Fruit fly (Drosophila melanogaster) whole organism, adult: ENCODE data around the gene CG31174.

Experiments
- CG11617 ChIP-seq: fragments of 200-800 bp; sonication (Bioruptor generic); optimal IDR thresholded peaks from 2 replicates; lab custom pipeline; 2017; ENCODE audit warnings: mild to moderate bottlenecking, missing biosample characterization, missing genetic modification reagents, missing genetic modification characterization
- CG12768 ChIP-seq: fragments of 200-800 bp; sonication (Bioruptor generic); optimal IDR thresholded peaks from 2 replicates; lab custom pipeline; 2017; ENCODE audit warnings: missing biosample characterization, missing genetic modification characterization, mild to moderate bottlenecking, moderate library complexity, missing genetic modification reagents
- CG14711 ChIP-seq: fragments of 200-800 bp; sonication (Bioruptor generic); optimal IDR thresholded peaks from 2 replicates; lab custom pipeline; 2018; ENCODE audit warnings: missing biosample characterization, mild to moderate bottlenecking, missing genetic modification characterization, moderate library complexity
- CG1620 ChIP-seq: fragments of 200-800 bp; sonication (Bioruptor generic); optimal IDR thresholded peaks from 2 replicates; lab custom pipeline; 2016; ENCODE audit warnings: missing biosample characterization, missing genetic modification characterization
- CG33017 ChIP-seq: fragments of 200-800 bp; sonication (Bioruptor generic); optimal IDR thresholded peaks from 2 replicates; lab custom pipeline; 2018; ENCODE audit warnings: missing biosample characterization, mild to moderate bottlenecking, missing genetic modification characterization, moderate library complexity
- CG5204 ChIP-seq: fragments of 200-800 bp; sonication (Bioruptor generic); optimal IDR thresholded peaks from 2 replicates; lab custom pipeline; 2016; ENCODE audit warnings: missing biosample characterization, missing genetic modification characterization
- CG7045 ChIP-seq: fragments of 200-800 bp; sonication (Bioruptor generic); optimal IDR thresholded peaks from 2 replicates; lab custom pipeline; 2017; ENCODE audit warnings: missing biosample characterization, mild to moderate bottlenecking, missing genetic modification characterization
- CG7101 ChIP-seq: fragments of 200-800 bp; sonication (Bioruptor generic); optimal IDR thresholded peaks from 2 replicates; lab custom pipeline; 2018; ENCODE audit warnings: missing biosample characterization, mild to moderate bottlenecking, missing genetic modification characterization, moderate library complexity
- Clk ChIP-seq: fragments of 200-800 bp; sonication (Bioruptor generic); optimal IDR thresholded peaks from 2 replicates; lab custom pipeline; 2017; ENCODE audit warnings: missing biosample characterization, missing genetic modification characterization
- Crg-1 ChIP-seq: fragments of 200-800 bp; sonication (Bioruptor generic); optimal IDR thresholded peaks from 2 replicates; lab custom pipeline; 2016; ENCODE audit warnings: missing biosample characterization, missing genetic modification characterization
- Hr96 ChIP-seq: fragments of 200-800 bp; sonication (Bioruptor generic); optimal IDR thresholded peaks from 2 replicates; lab custom pipeline; 2016; ENCODE audit warnings: missing biosample characterization, missing genetic modification characterization
- Mnt ChIP-seq: fragments of 200-800 bp; sonication (Bioruptor generic); optimal IDR thresholded peaks from 2 replicates; lab custom pipeline; 2016; ENCODE audit warnings: missing biosample characterization, mild to moderate bottlenecking, missing genetic modification characterization
- bab1 ChIP-seq: fragments of 200-800 bp; sonication (Bioruptor generic); optimal IDR thresholded peaks from 3 replicates; lab custom pipeline; 2019; ENCODE audit warnings: missing biosample characterization, mild to moderate bottlenecking, missing genetic modification characterization, moderate library complexity
- cic ChIP-seq: fragments of 200-800 bp; sonication (Bioruptor generic); optimal IDR thresholded peaks from 2 replicates; lab custom pipeline; 2017; ENCODE audit warnings: missing biosample characterization, mild to moderate bottlenecking, missing genetic modification characterization, moderate library complexity
- cnc ChIP-seq, 2 experiments: fragments of >200 bp; optimal IDR thresholded peaks; 2 replicates each; lab custom pipeline; 2017
- kay ChIP-seq: fragments of 200-800 bp; sonication (Bioruptor generic); peaks from one replicate; lab custom pipeline; 2016; ENCODE audit warnings: missing biosample characterization, missing genetic modification characterization, borderline replicate concordance
- ovo ChIP-seq: fragments of 200-800 bp; sonication (Bioruptor generic); optimal IDR thresholded peaks from 2 replicates; lab custom pipeline; 2016; ENCODE audit warnings: missing biosample characterization, missing genetic modification characterization
- pad ChIP-seq: fragments of 200-800 bp; sonication (Bioruptor generic); optimal IDR thresholded peaks from 3 replicates; lab custom pipeline; 2017; ENCODE audit warnings: missing biosample characterization, missing genetic modification characterization, mild to moderate bottlenecking, moderate library complexity, missing genetic modification reagents
- tj ChIP-seq: fragments of 200-800 bp; sonication (Bioruptor generic); optimal IDR thresholded peaks from 3 replicates; lab custom pipeline; 2017; ENCODE audit warnings: missing biosample characterization, mild to moderate bottlenecking, missing genetic modification characterization, moderate library complexity
- toe ChIP-seq: fragments of 200-800 bp; sonication (Bioruptor generic); optimal IDR thresholded peaks from 2 replicates; lab custom pipeline; 2016; ENCODE audit warnings: missing biosample characterization, missing genetic modification characterization

The CG31174 gene

dm6 chr3R:21829487-21829957 is 39.8 kb downstream of the CG31174 start:
- TF ChIP-seq toe (GFP tag; lab: Kevin White, UChicago) = no peak
- peak; percentile 67 for TF ChIP-seq tj (GFP tag; lab: Kevin White, UChicago)
- TF ChIP-seq CG33017 (tag; lab: Kevin White, UChicago) = no peak
- TF ChIP-seq pad = peak; percentile 47
- TF ChIP-seq bab1 (GFP tag; lab: Kevin White, UChicago) = no peak

dm6 chr3R:21828785-21829486 is 40.4 kb downstream of the CG31174 start:
- TF ChIP-seq bab1 (GFP tag; lab: Kevin White, UChicago) = no peak
- TF ChIP-seq cnc (optimal IDR thresholded peaks at IDR 0.05; lab: Kevin White, UChicago) = no peak
- no peak for TF ChIP-seq cic (GFP tag; lab: Kevin White, UChicago)
- TF ChIP-seq Mnt (GFP tag; lab: Kevin White, UChicago) = no peak
- no peak for TF ChIP-seq Hr96 (GFP tag; lab: Kevin White, UChicago)
- TF ChIP-seq CG7045 (GFP tag; lab: Kevin White, UChicago) = no peak
- no peak for TF ChIP-seq kay
- no peak for TF ChIP-seq CG11617 (GFP tag; lab: Kevin White, UChicago)
- no peak for TF ChIP-seq Crg-1 (GFP tag; lab: Kevin White, UChicago)
- TF ChIP-seq Clk (GFP tag; lab: Kevin White, UChicago) = no peak
- no peak for TF ChIP-seq tj (GFP tag; lab: Kevin White, UChicago)
- TF ChIP-seq CG7101 = no peak
- TF ChIP-seq CG1620 (GFP tag; lab: Kevin White, UChicago) = no peak
- no peak for TF ChIP-seq CG5204 (GFP tag; lab: Kevin White, UChicago)
- no peak for TF ChIP-seq ovo (GFP tag; lab: Kevin White, UChicago)
- no peak for TF ChIP-seq CG33017 (tag; lab: Kevin White, UChicago)
- TF ChIP-seq toe (GFP tag; lab: Kevin White, UChicago) = no peak

dm6 chr3R:21828040-21828526 is 41.2 kb downstream of the CG31174 start:
- no peak for TF ChIP-seq CG7045 (GFP tag; lab: Kevin White, UChicago)
- no peak for TF ChIP-seq Clk (GFP tag; lab: Kevin White, UChicago)
- no peak for TF ChIP-seq cnc (optimal IDR thresholded peaks at IDR 0.05; lab: Kevin White, UChicago)
- TF ChIP-seq CG14711 (tag; lab: Kevin White, UChicago) = no peak
- TF ChIP-seq CG11617 (GFP tag; lab: Kevin White, UChicago) = no peak
- no peak for TF ChIP-seq CG5204 (GFP tag; lab: Kevin White, UChicago)
- no peak for TF ChIP-seq toe (GFP tag; lab: Kevin White, UChicago)
- no peak for TF ChIP-seq Mnt (GFP tag; lab: Kevin White, UChicago)
- TF ChIP-seq Crg-1 (GFP tag; lab: Kevin White, UChicago) = no peak
- no peak for TF ChIP-seq kay
- TF ChIP-seq cic (GFP tag; lab: Kevin White, UChicago) = no peak
- no peak for TF ChIP-seq CG33017 (tag; lab: Kevin White, UChicago)
- TF ChIP-seq tj (GFP tag; lab: Kevin White, UChicago) = no peak
- no peak for TF ChIP-seq CG7101
- TF ChIP-seq pad = no peak
- no peak for TF ChIP-seq CG12768
- TF ChIP-seq ovo (GFP tag; lab: Kevin White, UChicago) = no peak
- TF ChIP-seq CG1620 (GFP tag; lab: Kevin White, UChicago) = no peak
- no peak for TF ChIP-seq Hr96 (GFP tag; lab: Kevin White, UChicago)
- no peak for TF ChIP-seq bab1 (GFP tag; lab: Kevin White, UChicago)

DNA sequence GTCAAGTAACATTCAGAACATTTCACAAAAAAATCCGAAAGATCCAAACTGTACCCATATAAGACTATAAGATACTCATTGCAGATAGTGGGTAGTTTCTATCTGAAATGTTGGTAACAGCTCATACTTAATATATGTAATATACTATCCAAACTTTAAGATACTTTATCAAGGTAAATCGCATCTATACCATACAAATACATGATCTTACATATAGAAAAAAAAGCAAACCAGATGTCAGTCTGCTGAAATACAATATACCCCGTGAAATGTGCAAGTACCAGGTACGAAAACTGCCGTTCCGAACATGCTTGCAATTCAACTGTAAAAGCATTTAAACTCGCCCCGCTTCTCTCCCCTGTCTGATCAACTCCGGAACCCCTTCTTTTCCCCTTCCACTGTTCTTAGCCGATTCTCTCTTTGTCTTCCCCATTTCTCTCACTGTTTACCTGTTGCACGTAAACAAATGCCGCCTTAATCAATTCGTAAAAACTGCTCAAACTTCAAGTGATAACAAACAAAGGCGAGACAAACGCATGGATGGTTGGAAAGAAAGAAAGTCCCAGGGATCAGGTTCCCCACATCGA is 41.8 kb downstream of the CG31174 start:
- peak; percentile 55 for TF ChIP-seq pad
- no peak for TF ChIP-seq CG5204 (GFP tag; lab: Kevin White, UChicago)

dm6 chr3R:21825775-21826558 is 43.3 kb downstream of the CG31174 start:
- TF ChIP-seq CG1620 (GFP tag; lab: Kevin White, UChicago) = no peak
- no peak for TF ChIP-seq CG5204 (GFP tag; lab: Kevin White, UChicago)
- TF ChIP-seq CG33017 (tag; lab: Kevin White, UChicago) = no peak
- TF ChIP-seq tj (GFP tag; lab: Kevin White, UChicago) = no peak
- no peak for TF ChIP-seq Clk (GFP tag; lab: Kevin White, UChicago)
- TF ChIP-seq cnc (optimal IDR thresholded peaks at IDR 0.05; lab: Kevin White, UChicago) = no peak
- TF ChIP-seq bab1 (GFP tag; lab: Kevin White, UChicago) = no peak
- no peak for TF ChIP-seq Mnt (GFP tag; lab: Kevin White, UChicago)
- no peak for TF ChIP-seq Crg-1 (GFP tag; lab: Kevin White, UChicago)
- TF ChIP-seq Hr96 (GFP tag; lab: Kevin White, UChicago) = no peak
- no peak for TF ChIP-seq CG11617 (GFP tag; lab: Kevin White, UChicago)
- TF ChIP-seq CG7101 = no peak
- TF ChIP-seq kay = no peak
- TF ChIP-seq ovo (GFP tag; lab: Kevin White, UChicago) = no peak
- TF ChIP-seq pad = no peak
- TF ChIP-seq CG7045 (GFP tag; lab: Kevin White, UChicago) = no peak
- no peak for TF ChIP-seq CG14711 (tag; lab: Kevin White, UChicago)
